Worm (Caenorhabditis elegans) whole organism, L4/young adult: ENCODE measurements around the gene rsu-1.
A peak's percentile ranks its signal among the peaks of the same experiment; 100 is the strongest.

Source experiments
- W03F9.2 ChIP-seq: fragments of 150-350 bp; optimal IDR thresholded peaks from 2 replicates; lab custom pipeline; 2014; ENCODE audit warnings: missing biosample characterization, missing genetic modification characterization
- dao-5 ChIP-seq: sonication (generic microtip); optimal IDR thresholded peaks from 2 replicates; lab custom pipeline; 2016; ENCODE audit warnings: missing genotype, missing genetic modification characterization, moderate library complexity, missing compliant biosample characterization
- him-1 ChIP-seq: sonication (generic microtip); optimal IDR thresholded peaks from 2 replicates; lab custom pipeline; 2016; ENCODE audit warnings: missing genotype, missing genetic modification reagents, missing genetic modification characterization, missing compliant biosample characterization

Gene rsu-1

DNA sequence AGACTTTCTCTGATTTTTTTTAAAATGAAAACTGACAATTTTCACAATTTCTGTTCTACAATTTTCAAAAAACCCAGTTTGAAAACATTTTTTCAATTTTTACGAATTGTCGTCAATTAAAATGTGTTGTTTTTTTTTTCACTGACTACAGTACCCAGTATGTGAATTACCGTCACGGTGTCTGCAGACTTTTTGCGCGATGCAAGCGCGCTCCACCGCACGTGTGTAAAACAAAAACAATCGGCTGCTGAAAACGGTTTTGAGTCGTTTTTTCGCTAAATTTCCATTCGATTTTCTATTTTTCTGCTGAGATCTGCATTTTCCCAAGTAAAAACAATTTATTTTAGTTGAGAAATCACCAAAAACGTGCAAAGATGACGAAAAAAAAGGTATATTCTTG lies 15.6 kb upstream of the rsu-1 start:
- TF ChIP-seq dao-5 (tag; lab: Kevin White, UChicago) (no peak), him-1 (tag; lab: Kevin White, UChicago) (peak; percentile 96), W03F9.2 (tag; lab: Kevin White, UChicago) (peak; percentile 96)

DNA sequence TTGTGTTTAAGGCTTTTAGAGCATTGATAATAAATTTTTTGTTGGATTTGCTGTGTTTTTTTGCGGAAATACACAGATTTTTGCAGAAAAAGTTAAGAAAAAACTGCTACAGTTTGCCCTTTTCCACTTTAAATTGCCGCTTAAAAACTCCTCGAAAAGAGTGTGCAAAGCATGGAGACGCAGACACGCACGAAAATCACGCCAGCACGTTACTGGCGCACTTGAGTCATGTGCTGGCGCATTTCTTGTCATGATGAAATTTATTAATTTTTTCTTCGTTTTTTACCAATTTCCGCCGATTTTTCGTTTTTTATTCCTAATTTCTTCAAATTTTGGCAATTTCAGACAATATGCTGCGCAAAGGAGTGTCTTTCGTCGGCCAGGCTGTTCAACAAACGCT lies 11.7 kb upstream of the rsu-1 start, which contains the start of gene C34C12.8:
Gene C34C12.8 (plus strand): TSS at position 346 of the 400 bp plus-strand sequence.
- TF ChIP-seq W03F9.2 (tag; lab: Kevin White, UChicago) (peak; percentile 89), him-1 (tag; lab: Kevin White, UChicago) (peak; percentile 76), dao-5 (tag; lab: Kevin White, UChicago) (no peak)

DNA sequence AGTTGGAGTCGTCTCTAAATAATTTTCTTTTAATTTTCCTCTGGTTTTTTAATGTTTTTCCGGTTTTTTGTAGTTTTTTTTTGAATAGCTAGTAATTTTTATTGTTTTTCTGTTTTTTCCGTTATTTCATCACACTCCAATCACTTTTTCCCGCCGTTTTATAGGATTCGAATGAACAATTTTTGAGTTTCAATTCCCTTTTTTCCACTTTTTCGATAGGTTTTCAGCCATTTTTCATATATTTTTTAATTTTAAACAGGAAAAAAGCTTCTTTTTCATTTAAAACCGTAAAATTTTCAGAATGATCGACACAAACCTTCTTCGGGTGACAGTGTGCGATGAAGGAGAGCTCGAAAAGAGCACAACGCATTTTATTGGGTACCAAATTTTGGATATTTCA lies 10.4 kb upstream of the rsu-1 start, which contains the start of gene pph-6:
Gene pph-6 (plus strand): TSS at position 301 of the 400 bp plus-strand sequence.
- TF ChIP-seq him-1 (tag; lab: Kevin White, UChicago) (no peak), dao-5 (tag; lab: Kevin White, UChicago) (no peak), W03F9.2 (tag; lab: Kevin White, UChicago) (no peak)

DNA sequence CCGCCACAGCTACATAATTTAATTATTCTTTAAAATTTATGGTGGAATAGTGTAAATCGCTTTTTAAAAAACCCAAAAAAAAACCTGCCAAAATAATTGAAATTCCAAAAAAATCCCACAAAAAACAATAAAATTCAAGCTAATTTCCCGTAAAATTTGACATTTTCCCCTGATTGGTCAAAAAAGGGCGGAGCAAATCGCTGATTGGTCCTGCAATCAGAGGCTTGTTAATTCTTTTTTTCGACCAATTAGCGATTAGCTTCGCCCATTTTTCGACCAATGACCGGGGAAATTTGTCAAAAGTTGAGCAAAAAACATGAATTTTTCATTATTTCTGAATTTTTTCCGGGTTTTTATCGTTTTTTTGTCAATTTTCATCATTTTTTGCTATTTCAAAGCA lies 4.8 kb upstream of the rsu-1 start:
- TF ChIP-seq him-1 (tag; lab: Kevin White, UChicago), result no peak
- TF ChIP-seq W03F9.2 (tag; lab: Kevin White, UChicago), result no peak
- no peak for TF ChIP-seq dao-5 (tag; lab: Kevin White, UChicago)

DNA sequence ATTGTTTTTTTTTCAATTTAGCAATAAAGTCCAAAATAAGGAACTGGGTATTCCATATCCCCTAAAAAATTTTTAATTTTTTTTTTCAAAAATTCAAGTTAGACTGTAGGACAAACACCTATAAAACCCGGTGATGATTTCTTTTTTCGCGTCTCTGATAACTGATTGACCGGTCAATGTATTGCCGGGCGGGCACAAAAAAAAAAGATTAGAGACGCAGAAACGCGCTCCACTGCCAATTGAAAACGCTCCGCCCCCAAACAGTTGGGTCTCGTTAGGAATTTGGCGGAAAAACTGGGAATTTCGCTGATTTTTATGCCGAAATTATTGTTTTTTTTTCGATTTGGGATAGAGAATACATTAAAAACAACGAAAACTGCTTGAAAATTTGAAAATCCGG lies 3.4 kb upstream of the rsu-1 start:
- TF ChIP-seq W03F9.2 (tag; lab: Kevin White, UChicago) (no peak), him-1 (tag; lab: Kevin White, UChicago) (no peak), dao-5 (tag; lab: Kevin White, UChicago) (no peak)

DNA sequence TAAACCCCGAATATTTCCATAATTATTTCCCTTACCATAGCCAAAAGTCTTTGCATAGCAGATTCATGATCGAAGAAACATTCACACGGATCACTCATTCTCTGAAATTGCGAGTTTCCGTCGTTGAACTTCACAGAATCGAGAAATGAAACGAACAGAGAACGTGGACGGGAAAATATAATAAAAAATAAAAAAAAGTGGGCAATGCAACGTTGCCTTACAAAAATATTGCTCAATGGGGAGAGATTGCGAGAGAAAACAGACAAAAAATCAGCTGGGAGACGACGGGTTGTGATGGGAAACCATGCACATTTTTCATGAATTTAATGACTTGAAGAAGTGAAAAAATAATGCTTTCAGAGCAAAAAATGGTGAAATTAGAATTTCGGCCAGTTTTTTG lies 2.2 kb upstream of the rsu-1 start, which contains the start of gene smim-14:
Gene smim-14 (minus strand): TSS at position 101 of the 400 bp plus-strand sequence.
- TF ChIP-seq him-1 (tag; lab: Kevin White, UChicago) (no peak), dao-5 (tag; lab: Kevin White, UChicago) (no peak), W03F9.2 (tag; lab: Kevin White, UChicago) (no peak)

DNA sequence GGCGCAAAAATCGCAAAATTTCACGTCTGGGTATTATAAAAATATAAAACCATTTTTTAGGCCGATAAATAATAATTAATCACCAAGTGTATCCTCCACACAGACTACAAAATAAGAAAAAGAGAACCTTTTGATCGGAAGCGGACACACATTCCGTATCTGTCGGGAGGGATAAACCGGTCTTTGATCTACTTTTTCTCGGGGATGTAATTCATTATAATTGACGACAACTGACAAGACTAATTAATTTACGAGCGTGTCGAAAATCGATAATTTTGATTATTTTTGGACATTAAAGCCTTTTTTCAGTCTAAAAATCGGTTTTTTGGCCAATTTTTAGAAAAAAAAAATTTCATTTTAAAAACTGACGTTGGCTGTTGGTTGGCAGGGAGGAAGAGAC lies 1.4 kb upstream of the rsu-1 start:
- no peak for TF ChIP-seq him-1 (tag; lab: Kevin White, UChicago)
- TF ChIP-seq dao-5 (tag; lab: Kevin White, UChicago), result no peak
- no peak for TF ChIP-seq W03F9.2 (tag; lab: Kevin White, UChicago)

DNA sequence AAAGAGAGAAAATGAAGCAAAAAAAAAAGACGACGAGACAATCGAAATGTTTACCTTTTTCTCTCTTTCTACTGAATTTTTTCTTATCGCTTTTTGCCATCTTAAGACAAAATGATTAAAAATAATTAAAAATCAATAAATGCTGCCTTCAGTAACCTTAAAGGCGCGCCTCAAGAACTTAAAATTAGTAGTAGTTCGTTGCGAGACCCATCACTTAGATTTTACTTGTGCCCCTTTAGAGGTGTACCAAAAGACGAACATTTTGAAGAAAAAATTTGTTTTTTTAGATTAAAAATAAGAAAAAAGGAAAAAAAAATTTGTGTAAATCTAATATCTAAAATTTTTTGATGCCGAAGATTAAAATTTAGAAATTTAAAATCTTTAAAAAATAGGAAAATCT lies 830 bp upstream of the rsu-1 start:
- TF ChIP-seq him-1 (tag; lab: Kevin White, UChicago) (no peak), W03F9.2 (tag; lab: Kevin White, UChicago) (no peak), dao-5 (tag; lab: Kevin White, UChicago) (no peak)

DNA sequence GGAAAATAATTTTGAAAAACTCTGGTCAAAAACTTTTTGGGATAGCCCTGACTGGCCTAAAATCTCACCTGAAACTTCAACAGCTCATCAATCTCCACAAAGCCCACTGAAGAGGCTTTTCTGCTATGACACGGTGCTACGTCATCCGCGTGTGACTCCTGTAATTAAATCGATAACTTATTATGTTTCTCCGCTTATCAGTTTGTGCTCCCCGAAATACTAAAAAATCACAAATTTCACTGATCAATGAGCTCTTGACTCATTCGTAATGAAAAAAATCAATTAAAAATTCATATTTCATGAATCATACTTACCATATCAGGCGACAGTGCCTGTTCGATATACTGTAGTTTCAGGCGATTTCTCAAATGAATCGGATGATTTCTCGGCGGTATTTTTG lies 3.2 kb downstream of the rsu-1 start:
- no peak for TF ChIP-seq him-1 (tag; lab: Kevin White, UChicago)
- no peak for TF ChIP-seq dao-5 (tag; lab: Kevin White, UChicago)
- no peak for TF ChIP-seq W03F9.2 (tag; lab: Kevin White, UChicago)

DNA sequence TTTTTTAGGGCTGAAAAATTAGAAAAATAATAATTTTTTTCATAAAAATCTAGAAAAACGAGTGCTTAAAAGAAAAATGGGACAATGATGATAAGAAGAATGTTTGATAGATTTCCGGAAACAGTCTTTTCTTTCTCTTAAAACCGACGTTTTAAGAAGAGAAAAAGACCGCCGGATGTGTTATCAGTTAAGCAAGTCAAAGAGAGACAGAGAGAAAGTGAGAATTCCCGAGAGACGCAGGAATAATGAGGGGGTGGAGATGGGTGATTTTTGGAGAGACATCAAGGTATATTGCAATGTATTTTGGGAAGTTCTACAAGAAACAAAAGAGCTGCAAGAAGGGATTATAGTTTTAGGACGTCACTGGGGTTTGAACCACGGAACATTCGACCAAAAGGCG lies 3.7 kb downstream of the rsu-1 start, which contains the start of gene C34C12.9:
Gene C34C12.9 (minus strand): TSS at position 16 of the 400 bp plus-strand sequence.
- TF ChIP-seq dao-5 (tag; lab: Kevin White, UChicago), result no peak
- TF ChIP-seq W03F9.2 (tag; lab: Kevin White, UChicago), result no peak
- no peak for TF ChIP-seq him-1 (tag; lab: Kevin White, UChicago)

DNA sequence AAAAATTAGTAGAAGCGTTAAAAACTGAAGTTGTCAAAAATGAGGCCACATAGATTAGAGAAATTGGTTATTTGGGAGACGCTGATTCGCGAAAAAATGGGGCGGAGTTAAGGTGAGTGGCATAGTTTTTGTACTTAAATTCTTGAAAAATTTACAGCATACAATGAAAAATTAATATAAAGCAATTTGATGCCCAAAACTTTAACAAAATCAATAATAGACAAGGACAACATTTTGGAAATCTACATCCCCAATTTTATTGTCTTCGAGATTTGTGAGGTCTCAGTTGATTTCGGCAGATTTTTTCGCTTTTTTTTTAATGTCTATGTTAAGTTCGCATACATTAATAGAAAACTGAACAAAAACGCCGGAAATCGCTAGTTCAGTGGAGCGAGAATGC lies 4.4 kb downstream of the rsu-1 start:
- TF ChIP-seq dao-5 (tag; lab: Kevin White, UChicago) (no peak), W03F9.2 (tag; lab: Kevin White, UChicago) (no peak), him-1 (tag; lab: Kevin White, UChicago) (no peak)

DNA sequence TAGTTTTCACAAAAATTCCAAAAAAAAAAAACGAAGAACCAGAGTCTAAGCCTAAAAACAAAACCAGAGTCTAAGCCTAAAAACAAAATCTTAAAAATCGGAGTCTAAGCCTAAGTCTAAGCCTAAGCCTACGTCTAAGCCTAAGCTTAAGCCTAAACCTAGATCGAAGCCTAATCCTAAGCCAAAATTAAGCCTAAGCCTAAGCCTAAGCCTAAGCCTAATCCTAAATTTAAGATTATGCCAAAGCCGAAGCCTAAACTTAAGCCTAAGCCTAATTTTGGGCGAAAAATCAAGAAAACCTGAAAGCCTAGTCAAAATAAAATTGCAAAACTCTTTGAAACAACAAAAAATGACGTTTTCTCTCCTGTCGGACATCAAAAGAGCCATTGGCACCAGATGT lies 5.6 kb downstream of the rsu-1 start:
- no peak for TF ChIP-seq dao-5 (tag; lab: Kevin White, UChicago)
- no peak for TF ChIP-seq W03F9.2 (tag; lab: Kevin White, UChicago)
- no peak for TF ChIP-seq him-1 (tag; lab: Kevin White, UChicago)

DNA sequence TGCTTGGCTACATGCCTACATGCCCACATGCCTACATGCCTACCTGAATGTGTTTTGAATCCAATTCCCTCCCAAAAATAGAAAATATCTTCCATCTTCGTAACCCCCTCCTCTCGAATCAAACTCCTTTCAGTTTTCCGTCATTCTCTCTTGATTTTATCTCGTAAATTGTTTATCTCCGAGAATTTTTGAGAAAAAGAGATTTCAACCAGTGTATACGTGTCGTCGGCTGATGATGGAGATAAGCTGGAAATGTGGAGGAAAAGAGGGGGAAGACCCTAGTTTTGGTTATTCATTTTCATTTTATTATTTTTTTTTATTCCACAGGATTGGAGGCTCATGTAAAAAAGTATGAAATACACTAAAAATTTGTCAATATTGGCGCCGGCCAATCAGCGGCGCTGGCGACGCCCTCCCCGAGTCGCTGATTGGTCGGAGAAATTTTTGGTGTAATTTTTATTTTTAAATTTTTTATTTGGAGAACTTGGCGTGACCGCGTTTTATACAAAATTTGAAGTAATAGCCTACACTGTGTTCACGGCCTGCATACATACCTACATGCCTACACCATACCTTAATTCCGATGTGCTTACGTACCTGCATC lies 7.1 kb downstream of the rsu-1 start:
- TF ChIP-seq him-1 (tag; lab: Kevin White, UChicago), result no peak
- no peak for TF ChIP-seq W03F9.2 (tag; lab: Kevin White, UChicago)
- TF ChIP-seq dao-5 (tag; lab: Kevin White, UChicago), result no peak

DNA sequence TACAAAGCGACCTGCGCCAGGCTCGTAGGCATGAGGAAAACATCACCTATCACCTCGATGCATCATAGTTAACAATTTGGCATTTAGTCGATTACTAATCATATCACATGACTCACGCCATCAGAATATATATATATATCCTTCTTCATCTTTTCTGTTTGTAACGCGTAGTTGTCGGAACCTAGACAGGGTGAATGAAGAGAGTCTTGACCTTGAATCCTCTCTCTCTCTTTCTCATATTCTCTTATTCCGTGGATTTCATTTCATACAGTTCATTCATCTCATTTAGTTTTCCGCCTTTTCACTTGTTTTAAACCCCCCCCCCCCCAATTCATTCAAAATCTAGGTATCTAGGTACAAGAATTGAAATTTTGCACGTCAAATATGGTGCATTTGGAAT lies 8.4 kb downstream of the rsu-1 start:
- TF ChIP-seq dao-5 (tag; lab: Kevin White, UChicago) (no peak), him-1 (tag; lab: Kevin White, UChicago) (no peak), W03F9.2 (tag; lab: Kevin White, UChicago) (no peak)
